Worm (Caenorhabditis elegans) whole organism, L4 larva: Measurements from ENCODE around the gene F49C5.10.

Source experiments
- D1046.2 ChIP-seq: fragments of 200-800 bp; sonication (Bioruptor generic); IDR thresholded peaks from 2 replicates; pipeline ENCODE4 v1.3.6; 2022; ENCODE audit warnings: missing genetic modification characterization, missing compliant biosample characterization
- Y75B8A.6 ChIP-seq: fragments of 200-800 bp; sonication (Bioruptor generic); IDR thresholded peaks from 2 replicates; pipeline ENCODE4 v1.3.6; 2022; ENCODE audit warnings: missing genetic modification reagents, missing genetic modification characterization, missing compliant biosample characterization
- ZK546.5 ChIP-seq, 2 experiments: sonication (generic microtip); optimal IDR thresholded peaks; 2 replicates each; lab custom pipeline; 2017; ENCODE audit warnings: missing biosample characterization in 2 of 2, missing genetic modification characterization in 2 of 2
- ceh-32 ChIP-seq: sonication (generic microtip); optimal IDR thresholded peaks from 2 replicates; lab custom pipeline; 2016; ENCODE audit warnings: mild to moderate bottlenecking, missing genetic modification characterization, missing compliant biosample characterization; ENCODE audit not compliant: poor library complexity
- ceh-44 ChIP-seq: fragments of 200-800 bp; sonication (Bioruptor generic); IDR thresholded peaks from 2 replicates; pipeline ENCODE4 v1.3.6; 2022; ENCODE audit warnings: missing genetic modification reagents, missing genetic modification characterization, missing compliant biosample characterization
- ceh-62 ChIP-seq: sonication (generic microtip); optimal IDR thresholded peaks from 2 replicates; lab custom pipeline; 2017; ENCODE audit warnings: missing biosample characterization, missing genetic modification characterization
- ceh-82 ChIP-seq: sonication (generic microtip); optimal IDR thresholded peaks from 2 replicates; lab custom pipeline; 2017; ENCODE audit warnings: missing biosample characterization, missing genetic modification characterization
- dmd-6 ChIP-seq: fragments of 200-800 bp; sonication (Bioruptor generic); IDR thresholded peaks from 2 replicates; pipeline ENCODE4 v1.3.6; 2022; ENCODE audit warnings: missing genetic modification reagents, missing genetic modification characterization, missing compliant biosample characterization
- dmd-8 ChIP-seq: fragments of 200-800 bp; sonication (Bioruptor generic); IDR thresholded peaks from 2 replicates; pipeline ENCODE4 v1.3.6; 2022; ENCODE audit warnings: missing genetic modification characterization, missing compliant biosample characterization
- dmd-9 ChIP-seq: fragments of 200-800 bp; sonication (Bioruptor generic); IDR thresholded peaks from 2 replicates; pipeline ENCODE4 v1.3.6; 2022; ENCODE audit warnings: missing genetic modification reagents, missing genetic modification characterization, missing compliant biosample characterization
- egl-27 ChIP-seq: sonication (generic microtip); optimal IDR thresholded peaks from 3 replicates; lab custom pipeline; 2017; ENCODE audit warnings: missing biosample characterization, missing genetic modification reagents, missing genetic modification characterization
- egl-43 ChIP-seq: fragments of 200-800 bp; sonication (Bioruptor generic); IDR thresholded peaks from 2 replicates; pipeline ENCODE4 v1.3.6; 2022; ENCODE audit warnings: missing genetic modification reagents, missing genetic modification characterization, missing compliant biosample characterization
- hlh-30 ChIP-seq: sonication (generic microtip); optimal IDR thresholded peaks from 2 replicates; lab custom pipeline; 2017; ENCODE audit warnings: antibody characterized with exemption, mild to moderate bottlenecking, missing genetic modification characterization, missing compliant biosample characterization; ENCODE audit not compliant: insufficient read depth
- lin-1 ChIP-seq: fragments of 200-800 bp; sonication (Bioruptor generic); IDR thresholded peaks from 2 replicates; pipeline ENCODE4 v1.3.6; 2022; ENCODE audit warnings: missing genetic modification reagents, missing genetic modification characterization, missing compliant biosample characterization
- lin-13 ChIP-seq: fragments of 150-350 bp; optimal IDR thresholded peaks from 2 replicates; lab custom pipeline; 2014; ENCODE audit warnings: missing biosample characterization, missing genetic modification reagents, missing genetic modification characterization
- lin-29 ChIP-seq: fragments of 200-800 bp; sonication (Bioruptor generic); IDR thresholded peaks from 2 replicates; pipeline ENCODE4 v1.3.6; 2022; ENCODE audit warnings: missing genetic modification reagents, missing genetic modification characterization, missing compliant biosample characterization
- lin-38 ChIP-seq: fragments of 200-800 bp; sonication (Bioruptor generic); IDR thresholded peaks from 2 replicates; pipeline ENCODE4 v1.3.6; 2022; ENCODE audit warnings: missing genetic modification reagents, missing genetic modification characterization, missing compliant biosample characterization
- mdt-29 ChIP-seq: fragments of 200-800 bp; sonication (Bioruptor generic); IDR thresholded peaks from 2 replicates; pipeline ENCODE4 v1.3.6; 2022; ENCODE audit warnings: missing genetic modification reagents, missing genetic modification characterization, missing compliant biosample characterization
- mxl-2 ChIP-seq: fragments of 200-800 bp; sonication (Bioruptor generic); conservative IDR thresholded peaks from 2 replicates; pipeline ENCODE4 v1.3.6; 2022; ENCODE audit warnings: missing genetic modification reagents, missing genetic modification characterization, missing compliant biosample characterization
- nhr-102 ChIP-seq: sonication (generic microtip); optimal IDR thresholded peaks from 2 replicates; lab custom pipeline; 2016; ENCODE audit warnings: mild to moderate bottlenecking, missing genetic modification characterization, moderate library complexity, missing compliant biosample characterization
- nhr-28 ChIP-seq: fragments of 150-350 bp; optimal IDR thresholded peaks from 2 replicates; lab custom pipeline; 2014; ENCODE audit warnings: missing biosample characterization, missing genetic modification characterization
- nhr-41 ChIP-seq: fragments of 200-800 bp; sonication (Bioruptor generic); IDR thresholded peaks from 2 replicates; pipeline ENCODE4 v1.3.6; 2022; ENCODE audit warnings: missing genetic modification reagents, missing genetic modification characterization, missing compliant biosample characterization
- nhr-6 ChIP-seq: fragments of 150-350 bp; optimal IDR thresholded peaks from 2 replicates; lab custom pipeline; 2014; ENCODE audit warnings: missing biosample characterization, missing genetic modification characterization
- nhr-76 ChIP-seq: fragments of 150-350 bp; optimal IDR thresholded peaks from 2 replicates; lab custom pipeline; 2014; ENCODE audit warnings: missing biosample characterization, missing genetic modification characterization
- pha-4 ChIP-seq, 2 experiments: fragments of 150-350 bp in 1 of 2; fragments of 200-800 bp in 1 of 2; sonication (Bioruptor generic) in 1 of 2; IDR thresholded peaks in 1 of 2; optimal IDR thresholded peaks in 1 of 2; 2 replicates each; pipeline versions ENCODE4 v1.3.6 to Lab custom; 2014 to 2022; ENCODE audit warnings: missing genetic modification characterization in 2 of 2, missing genetic modification reagents in 2 of 2, missing biosample characterization in 1 of 2, missing compliant biosample characterization in 1 of 2
- rbr-2 ChIP-seq: sonication (generic microtip); optimal IDR thresholded peaks from 2 replicates; lab custom pipeline; 2016; ENCODE audit warnings: missing genotype, missing genetic modification characterization, missing compliant biosample characterization
- saeg-2 ChIP-seq: fragments of 200-800 bp; sonication (Bioruptor generic); IDR thresholded peaks from 2 replicates; pipeline ENCODE4 v1.3.6; 2022; ENCODE audit warnings: missing genetic modification reagents, missing genetic modification characterization, missing compliant biosample characterization
- sdz-12 ChIP-seq: fragments of 200-800 bp; sonication (Bioruptor generic); optimal IDR thresholded peaks from 2 replicates; lab custom pipeline; 2018; ENCODE audit warnings: mild to moderate bottlenecking, missing genetic modification characterization, missing compliant biosample characterization
- snpc-1.2 ChIP-seq: fragments of 200-800 bp; sonication (Bioruptor generic); IDR thresholded peaks from 2 replicates; pipeline ENCODE4 v1.3.6; 2022; ENCODE audit warnings: missing genetic modification reagents, missing genetic modification characterization, missing compliant biosample characterization
- snpc-4 ChIP-seq: fragments of 150-350 bp; optimal IDR thresholded peaks from 2 replicates; lab custom pipeline; 2014; ENCODE audit warnings: missing biosample characterization, missing genetic modification characterization
- spr-3 ChIP-seq: fragments of 200-800 bp; sonication (Bioruptor generic); optimal IDR thresholded peaks from 2 replicates; lab custom pipeline; 2018; ENCODE audit warnings: mild to moderate bottlenecking, missing genetic modification characterization, missing compliant biosample characterization
- unc-39 ChIP-seq: sonication (generic microtip); optimal IDR thresholded peaks from 2 replicates; lab custom pipeline; 2017; ENCODE audit warnings: missing biosample characterization, missing genetic modification characterization
- vab-7 ChIP-seq: fragments of 200-800 bp; sonication (Bioruptor generic); IDR thresholded peaks from 2 replicates; pipeline ENCODE4 v1.3.6; 2022; ENCODE audit warnings: missing genetic modification reagents, missing genetic modification characterization, missing compliant biosample characterization
- zfp-2 ChIP-seq: sonication (generic microtip); optimal IDR thresholded peaks from 2 replicates; lab custom pipeline; 2016; ENCODE audit warnings: mild to moderate bottlenecking, missing genetic modification characterization, missing compliant biosample characterization
- ztf-7 ChIP-seq: fragments of 150-350 bp; optimal IDR thresholded peaks from 2 replicates; lab custom pipeline; 2014; ENCODE audit warnings: missing biosample characterization, missing genetic modification characterization

F49C5.10 gene

ce11 chrII:12518809-12519344 is 27.7 kb upstream of the F49C5.10 start, which contains the start of gene srh-70 (continued):
- no peak for TF ChIP-seq lin-29 (GFP tag; lab: Robert Waterston, UW)
- TF ChIP-seq, all 104 proteins: peak for 35

- TF ChIP-seq lin-1 (GFP tag; lab: Robert Waterston, UW): no peak
- no peak for TF ChIP-seq mxl-2 (GFP tag; lab: Robert Waterston, UW)
- TF ChIP-seq rbr-2 (tag; lab: Kevin White, UChicago): no peak
- no peak for TF ChIP-seq saeg-2 (GFP tag; lab: Robert Waterston, UW)
- no peak for TF ChIP-seq unc-39 (tag; lab: Kevin White, UChicago)
- TF ChIP-seq Y75B8A.6: no peak
- no peak for TF ChIP-seq D1046.2 (GFP tag; lab: Robert Waterston, UW)
- TF ChIP-seq pha-4 (GFP tag; IDR thresholded peaks at IDR 0.05; lab: Robert Waterston, UW): no peak
- TF ChIP-seq pha-4 (tag; optimal IDR thresholded peaks at IDR 0.05; lab: Kevin White, UChicago): no peak
- TF ChIP-seq nhr-28 (tag; lab: Kevin White, UChicago): no peak
- no peak for TF ChIP-seq mdt-29 (GFP tag; lab: Robert Waterston, UW)
- TF ChIP-seq dmd-6: no peak
Observed at ce11 chrII:12519616-12520015, 26.9 kb upstream of the F49C5.10 start, which contains the start of gene ceh-99. Gene ceh-99 (plus strand): TSS chrII:12519981.

- no peak for TF ChIP-seq snpc-4
- no peak for TF ChIP-seq vab-7 (GFP tag; lab: Robert Waterston, UW)
- no peak for TF ChIP-seq ceh-62
- no peak for TF ChIP-seq nhr-6 (tag; lab: Kevin White, UChicago)
- TF ChIP-seq zfp-2: no peak
- no peak for TF ChIP-seq dmd-8 (GFP tag; lab: Robert Waterston, UW)
- TF ChIP-seq sdz-12 (GFP tag; lab: Kevin White, UChicago): no peak
- TF ChIP-seq ztf-7 (tag; lab: Kevin White, UChicago): no peak
- no peak for TF ChIP-seq spr-3 (GFP tag; lab: Kevin White, UChicago)
- no peak for TF ChIP-seq lin-38 (GFP tag; lab: Robert Waterston, UW)
- no peak for TF ChIP-seq nhr-41 (GFP tag; lab: Robert Waterston, UW)
- TF ChIP-seq snpc-1.2 (GFP tag; lab: Robert Waterston, UW): no peak
- no peak for TF ChIP-seq nhr-102 (tag; lab: Kevin White, UChicago)
Observed at ce11 chrII:12525526-12525925, 21.0 kb upstream of the F49C5.10 start, which contains the start of gene srx-118. Gene srx-118 (plus strand): TSS chrII:12525826.

- TF ChIP-seq ceh-44 (GFP tag; lab: Robert Waterston, UW) (no peak), ceh-32 (tag; lab: Kevin White, UChicago) (no peak), ZK546.5 (tag; optimal IDR thresholded peaks at IDR 0.05; lab: Kevin White, UChicago) (no peak), hlh-30 (no peak), mdt-29 (GFP tag; lab: Robert Waterston, UW) (no peak), dmd-9 (GFP tag; lab: Robert Waterston, UW) (no peak), mxl-2 (GFP tag; lab: Robert Waterston, UW) (no peak), unc-39 (tag; lab: Kevin White, UChicago) (no peak), egl-27 (no peak), egl-43 (GFP tag; lab: Robert Waterston, UW) (no peak), ceh-82 (tag; lab: Kevin White, UChicago) (no peak), lin-13 (GFP tag; lab: Kevin White, UChicago) (no peak), nhr-76 (tag; lab: Kevin White, UChicago) (no peak)
Observed at ce11 chrII:12527947-12528346, 18.6 kb upstream of the F49C5.10 start, which contains the start of gene srx-119. Gene srx-119 (plus strand): TSS chrII:12528247.
